Comparison of ENCODE assay signal across 1 fruit fly cellular context in the genomic region with DNA sequence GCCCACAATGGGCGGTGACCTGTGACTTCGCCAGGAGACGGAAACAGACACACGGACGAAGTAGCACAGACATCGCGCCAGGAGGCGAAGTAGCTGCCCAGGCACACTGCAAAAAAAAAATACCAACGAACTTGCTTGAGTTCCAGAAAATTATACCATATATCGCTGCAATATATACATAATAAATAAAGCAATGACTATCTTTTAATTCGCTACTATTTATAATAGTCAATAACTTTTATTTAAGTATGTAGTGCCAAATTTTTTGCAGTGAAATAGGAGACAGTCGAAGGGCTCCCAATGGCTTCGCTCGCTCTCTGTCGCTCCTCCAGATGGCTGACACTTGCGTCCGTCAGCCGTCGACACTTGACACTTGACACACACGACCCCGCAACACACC.
A peak's percentile ranks its signal among the peaks of the same experiment; 100 is the strongest.
TF ChIP-seq lines count a peak whose summit lies in the region.

No protein-coding gene starts in this region.

TF ChIP-seq in whole organism, embryonic, 481 proteins besides CTCF, POLR2A, EP300 and RAD21 (continued from another document and continues in another):
- TF ChIP-seq CG2712 (tag; optimal IDR thresholded peaks at IDR 0.05; lab: Kevin White, UChicago) (peak; percentile 41), Spps (tag; optimal IDR thresholded peaks at IDR 0.05; lab: Kevin White, UChicago) (no peak), CG14014 (GFP tag; IDR thresholded peaks at IDR 0.05; lab: Robert Waterston, UW) (0 out of 2 replicates have a peak, but pooled peaks have one; percentile 22), croc (GFP tag; conservative IDR thresholded peaks at IDR 0.05; lab: Robert Waterston, UW) (no peak), CG18011 (GFP tag; optimal IDR thresholded peaks at IDR 0.05; lab: Kevin White, UChicago) (no peak), vnd (GFP tag; IDR thresholded peaks at IDR 0.05; lab: Robert Waterston, UW; ENCODE audit: partially characterized antibody) (no peak), CG10267 (tag; optimal IDR thresholded peaks at IDR 0.05; lab: Kevin White, UChicago) (peak; percentile 30), fd64A (GFP tag; optimal IDR thresholded peaks at IDR 0.05; lab: Kevin White, UChicago) (no peak), otp (GFP tag; IDR thresholded peaks at IDR 0.05; lab: Robert Waterston, UW) (no peak), caup (GFP tag; optimal IDR thresholded peaks at IDR 0.05; lab: Kevin White, UChicago; ENCODE audit: severe bottlenecking) (peak; percentile 19), E2f2 (GFP tag; IDR thresholded peaks at IDR 0.05; lab: Robert Waterston, UW) (no peak), CG18619 (GFP tag; optimal IDR thresholded peaks at IDR 0.05; lab: Kevin White, UChicago) (peak; percentile 6), CG30020 (tag; optimal IDR thresholded peaks at IDR 0.05; lab: Kevin White, UChicago) (no peak), sisA (GFP tag; IDR thresholded peaks at IDR 0.05; lab: Robert Waterston, UW) (peak; percentile 24; the same call in 1 of the 2 replicates), psq (GFP tag; optimal IDR thresholded peaks at IDR 0.05; lab: Kevin White, UChicago) (no peak), inv (GFP tag; IDR thresholded peaks at IDR 0.05; lab: Robert Waterston, UW; ENCODE audit: partially characterized antibody) (no peak), grau (tag; optimal IDR thresholded peaks at IDR 0.05; lab: Kevin White, UChicago) (peak; percentile 15), CG10274 (GFP tag; optimal IDR thresholded peaks at IDR 0.05; lab: Kevin White, UChicago) (no peak), CG15269 (tag; optimal IDR thresholded peaks at IDR 0.05; lab: Kevin White, UChicago) (no peak), CG9797 (GFP tag; optimal IDR thresholded peaks at IDR 0.05; lab: Kevin White, UChicago) (no peak), CG14667 (GFP tag; IDR thresholded peaks at IDR 0.05; lab: Robert Waterston, UW) (no peak), shn (GFP tag; optimal IDR thresholded peaks at IDR 0.05; lab: Kevin White, UChicago) (no peak), maf-S (GFP tag; optimal IDR thresholded peaks at IDR 0.05; lab: Kevin White, UChicago) (no peak), CG10959 (GFP tag; IDR thresholded peaks at IDR 0.05; lab: Robert Waterston, UW) (peak; percentile 63), z (GFP tag; IDR thresholded peaks at IDR 0.05; lab: Robert Waterston, UW) (no peak), Bdp1 (GFP tag; optimal IDR thresholded peaks at IDR 0.05; lab: Kevin White, UChicago) (no peak), CG6683 (GFP tag; optimal IDR thresholded peaks at IDR 0.05; lab: Kevin White, UChicago) (no peak), dmrt11E (tag; optimal IDR thresholded peaks at IDR 0.05; lab: Kevin White, UChicago) (peak; percentile 49), NK7.1 (GFP tag; optimal IDR thresholded peaks at IDR 0.05; lab: Kevin White, UChicago) (no peak), Asciz (GFP tag; optimal IDR thresholded peaks at IDR 0.05; lab: Kevin White, UChicago) (no peak), Meics (GFP tag; optimal IDR thresholded peaks at IDR 0.05; lab: Kevin White, UChicago) (peak; percentile 40), org-1 (GFP tag; optimal IDR thresholded peaks at IDR 0.05; lab: Kevin White, UChicago) (peak; percentile 10), cato (GFP tag; optimal IDR thresholded peaks at IDR 0.05; lab: Kevin White, UChicago; ENCODE audit: borderline replicate concordance) (no peak), Chrac-16 (GFP tag; optimal IDR thresholded peaks at IDR 0.05; lab: Kevin White, UChicago) (no peak), unpg (GFP tag; optimal IDR thresholded peaks at IDR 0.05; lab: Kevin White, UChicago) (peak; percentile 11), CG32767 (GFP tag; IDR thresholded peaks at IDR 0.05; lab: Robert Waterston, UW) (no peak), CG6175 (GFP tag; IDR thresholded peaks at IDR 0.05; lab: Robert Waterston, UW) (no peak), Neu2 (GFP tag; optimal IDR thresholded peaks at IDR 0.05; lab: Kevin White, UChicago; ENCODE audit: borderline replicate concordance) (no peak), CG17361 (GFP tag; IDR thresholded peaks at IDR 0.05; lab: Robert Waterston, UW) (0 out of 3 replicates have a peak, but pooled peaks have one; percentile 13), da (GFP tag; optimal IDR thresholded peaks at IDR 0.05; lab: Kevin White, UChicago) (no peak), twi (tag; optimal IDR thresholded peaks at IDR 0.05; lab: Kevin White, UChicago) (peak; percentile 13), CrebB (tag; optimal IDR thresholded peaks at IDR 0.05; lab: Kevin White, UChicago) (no peak), CG16863 (GFP tag; optimal IDR thresholded peaks at IDR 0.05; lab: Kevin White, UChicago) (no peak), hbn (GFP tag; IDR thresholded peaks at IDR 0.05; lab: Robert Waterston, UW; ENCODE audit: partially characterized antibody) (no peak), ind (GFP tag; optimal IDR thresholded peaks at IDR 0.05; lab: Kevin White, UChicago) (no peak), CG2199 (GFP tag; IDR thresholded peaks at IDR 0.05; lab: Robert Waterston, UW) (no peak), PHDP (tag; optimal IDR thresholded peaks at IDR 0.05; lab: Kevin White, UChicago) (no peak), lilli (GFP tag; optimal IDR thresholded peaks at IDR 0.05; lab: Kevin White, UChicago) (no peak), crol (GFP tag; IDR thresholded peaks at IDR 0.05; lab: Robert Waterston, UW) (no peak), CG10979 (tag; optimal IDR thresholded peaks at IDR 0.05; lab: Kevin White, UChicago) (peak; percentile 48), Myb (GFP tag; optimal IDR thresholded peaks at IDR 0.05; lab: Kevin White, UChicago) (no peak), D (optimal IDR thresholded peaks at IDR 0.05; lab: Kevin White, UChicago) (no peak), D (GFP tag; optimal IDR thresholded peaks at IDR 0.05; lab: Kevin White, UChicago) (no peak), CG17186 (GFP tag; optimal IDR thresholded peaks at IDR 0.05; lab: Kevin White, UChicago) (no peak), Usf (GFP tag; optimal IDR thresholded peaks at IDR 0.05; lab: Kevin White, UChicago) (no peak), toy (GFP tag; IDR thresholded peaks at IDR 0.05; lab: Robert Waterston, UW) (no peak), CG31388 (GFP tag; optimal IDR thresholded peaks at IDR 0.05; lab: Kevin White, UChicago) (no peak), seq (GFP tag; IDR thresholded peaks at IDR 0.05; lab: Robert Waterston, UW) (no peak), zen2 (GFP tag; IDR thresholded peaks at IDR 0.05; lab: Robert Waterston, UW; ENCODE audit: partially characterized antibody) (no peak), lov (optimal IDR thresholded peaks at IDR 0.05; lab: Kevin White, UChicago) (no peak), lov (GFP tag; IDR thresholded peaks at IDR 0.05; lab: Robert Waterston, UW) (no peak), Dek (tag; optimal IDR thresholded peaks at IDR 0.05; lab: Kevin White, UChicago) (no peak), CG1602 (GFP tag; optimal IDR thresholded peaks at IDR 0.05; lab: Kevin White, UChicago) (no peak), prd (optimal IDR thresholded peaks at IDR 0.05; lab: Kevin White, UChicago) (no peak), prd (GFP tag; IDR thresholded peaks at IDR 0.05; lab: Robert Waterston, UW) (peak; percentile 69), BtbVII (GFP tag; optimal IDR thresholded peaks at IDR 0.05; lab: Kevin White, UChicago) (no peak), pros (GFP tag; optimal IDR thresholded peaks at IDR 0.05; lab: Kevin White, UChicago) (no peak), tio (GFP tag; optimal IDR thresholded peaks at IDR 0.05; lab: Kevin White, UChicago) (no peak), CG9817 (tag; optimal IDR thresholded peaks at IDR 0.05; lab: Kevin White, UChicago) (no peak), CG7271 (tag; optimal IDR thresholded peaks at IDR 0.05; lab: Kevin White, UChicago) (no peak), CG33213 (GFP tag; optimal IDR thresholded peaks at IDR 0.05; lab: Kevin White, UChicago) (no peak), lab (GFP tag; optimal IDR thresholded peaks at IDR 0.05; lab: Kevin White, UChicago) (peak; percentile 59), mirr (GFP tag; optimal IDR thresholded peaks at IDR 0.05; lab: Kevin White, UChicago) (no peak), Mes4 (GFP tag; optimal IDR thresholded peaks at IDR 0.05; lab: Kevin White, UChicago) (no peak), slou (GFP tag; optimal IDR thresholded peaks at IDR 0.05; lab: Kevin White, UChicago) (no peak), CG7839 (tag; optimal IDR thresholded peaks at IDR 0.05; lab: Kevin White, UChicago) (peak; percentile 46), CG7556 (GFP tag; optimal IDR thresholded peaks at IDR 0.05; lab: Kevin White, UChicago) (peak; percentile 45), CG18599 (GFP tag; optimal IDR thresholded peaks at IDR 0.05; lab: Kevin White, UChicago) (peak; percentile 68), aop (GFP tag; IDR thresholded peaks at IDR 0.05; lab: Robert Waterston, UW) (no peak), MTF-1 (GFP tag; optimal IDR thresholded peaks at IDR 0.05; lab: Kevin White, UChicago; ENCODE audit: borderline replicate concordance) (no peak), CG10209 (GFP tag; optimal IDR thresholded peaks at IDR 0.05; lab: Kevin White, UChicago) (peak; percentile 12), ham (GFP tag; IDR thresholded peaks at IDR 0.05; lab: Robert Waterston, UW) (no peak), Fer1 (GFP tag; optimal IDR thresholded peaks at IDR 0.05; lab: Kevin White, UChicago) (no peak), CG3407 (GFP tag; optimal IDR thresholded peaks at IDR 0.05; lab: Kevin White, UChicago) (no peak), CG11560 (tag; IDR thresholded peaks at IDR 0.05; lab: Robert Waterston, UW) (no peak), CG10366 (GFP tag; IDR thresholded peaks at IDR 0.05; lab: Robert Waterston, UW) (no peak), CG1603 (tag; optimal IDR thresholded peaks at IDR 0.05; lab: Kevin White, UChicago) (peak; percentile 33), CG30403 (GFP tag; optimal IDR thresholded peaks at IDR 0.05; lab: Kevin White, UChicago) (peak; percentile 14), gsb-n (tag; optimal IDR thresholded peaks at IDR 0.05; lab: Kevin White, UChicago) (no peak), cas (GFP tag; IDR thresholded peaks at IDR 0.05; lab: Robert Waterston, UW) (no peak), CG4617 (GFP tag; optimal IDR thresholded peaks at IDR 0.05; lab: Kevin White, UChicago; ENCODE audit: borderline replicate concordance) (no peak), Hmr (GFP tag; optimal IDR thresholded peaks at IDR 0.05; lab: Kevin White, UChicago) (peak; percentile 38), zf30C (GFP tag; optimal IDR thresholded peaks at IDR 0.05; lab: Kevin White, UChicago) (peak; percentile 47), pb (GFP tag; optimal IDR thresholded peaks at IDR 0.05; lab: Kevin White, UChicago) (no peak), jigr1 (GFP tag; IDR thresholded peaks at IDR 0.05; lab: Robert Waterston, UW) (no peak), CG9437 (GFP tag; optimal IDR thresholded peaks at IDR 0.05; lab: Kevin White, UChicago) (no peak), Xbp1 (GFP tag; optimal IDR thresholded peaks at IDR 0.05; lab: Kevin White, UChicago) (no peak), CG2129 (GFP tag; IDR thresholded peaks at IDR 0.05; lab: Robert Waterston, UW; ENCODE audit: partially characterized antibody) (no peak), CG32532 (GFP tag; IDR thresholded peaks at IDR 0.05; lab: Robert Waterston, UW) (peak; percentile 59; the same call in 1 of the 2 replicates), CG4328 (GFP tag; optimal IDR thresholded peaks at IDR 0.05; lab: Kevin White, UChicago) (no peak), ato (GFP tag; IDR thresholded peaks at IDR 0.05; lab: Robert Waterston, UW; ENCODE audit: partially characterized antibody) (no peak), Dbx (GFP tag; IDR thresholded peaks at IDR 0.05; lab: Robert Waterston, UW) (peak; percentile 41; the same call in 1 of the 3 replicates), CG31441 (GFP tag; IDR thresholded peaks at IDR 0.05; lab: Robert Waterston, UW) (0 out of 2 replicates have a peak, but pooled peaks have one; percentile 11), slbo (GFP tag; IDR thresholded peaks at IDR 0.05; lab: Robert Waterston, UW) (peak; percentile 50), CG6813 (GFP tag; optimal IDR thresholded peaks at IDR 0.05; lab: Kevin White, UChicago) (no peak), btn (GFP tag; optimal IDR thresholded peaks at IDR 0.05; lab: Kevin White, UChicago) (no peak), H15 (GFP tag; IDR thresholded peaks at IDR 0.05; lab: Robert Waterston, UW) (no peak), Six4 (GFP tag; optimal IDR thresholded peaks at IDR 0.05; lab: Kevin White, UChicago) (peak; percentile 5), CG43689 (GFP tag; IDR thresholded peaks at IDR 0.05; lab: Robert Waterston, UW) (no peak), dan (GFP tag; IDR thresholded peaks at IDR 0.05; lab: Robert Waterston, UW) (no peak), CG14710 (tag; optimal IDR thresholded peaks at IDR 0.05; lab: Kevin White, UChicago) (peak; percentile 19), onecut (GFP tag; IDR thresholded peaks at IDR 0.05; lab: Robert Waterston, UW) (peak; percentile 32; the same call in 1 of the 2 replicates), CG15514 (GFP tag; optimal IDR thresholded peaks at IDR 0.05; lab: Kevin White, UChicago) (no peak), sens (GFP tag; lab: Kevin White, UChicago) (peak; percentile 67), CG11504 (tag; optimal IDR thresholded peaks at IDR 0.05; lab: Kevin White, UChicago) (peak; percentile 32), CG11247 (GFP tag; IDR thresholded peaks at IDR 0.05; lab: Robert Waterston, UW) (no peak), unc-4 (GFP tag; IDR thresholded peaks at IDR 0.05; lab: Robert Waterston, UW; ENCODE audit: partially characterized antibody) (no peak), CG7786 (GFP tag; optimal IDR thresholded peaks at IDR 0.05; lab: Kevin White, UChicago) (no peak), h (optimal IDR thresholded peaks at IDR 0.05; lab: Kevin White, UChicago) (no peak), Dp (GFP tag; optimal IDR thresholded peaks at IDR 0.05; lab: Kevin White, UChicago) (no peak), CG32772 (GFP tag; IDR thresholded peaks at IDR 0.05; lab: Robert Waterston, UW) (no peak), tin (GFP tag; optimal IDR thresholded peaks at IDR 0.05; lab: Kevin White, UChicago) (peak; percentile 14), CG6765 (GFP tag; optimal IDR thresholded peaks at IDR 0.05; lab: Kevin White, UChicago) (no peak), rib (GFP tag; IDR thresholded peaks at IDR 0.05; lab: Robert Waterston, UW) (no peak), eyg (GFP tag; optimal IDR thresholded peaks at IDR 0.05; lab: Kevin White, UChicago) (no peak), Xrp1 (GFP tag; IDR thresholded peaks at IDR 0.05; lab: Robert Waterston, UW) (peak; percentile 75), odd (GFP tag; optimal IDR thresholded peaks at IDR 0.05; lab: Kevin White, UChicago) (no peak), Side (GFP tag; optimal IDR thresholded peaks at IDR 0.05; lab: Kevin White, UChicago) (no peak), ac (GFP tag; optimal IDR thresholded peaks at IDR 0.05; lab: Kevin White, UChicago) (peak; percentile 14), CG16813 (GFP tag; IDR thresholded peaks at IDR 0.05; lab: Robert Waterston, UW; ENCODE audit: partially characterized antibody) (no peak), CkIIα-i1 (GFP tag; IDR thresholded peaks at IDR 0.05; lab: Robert Waterston, UW) (no peak)
